Worm (Caenorhabditis elegans) whole organism, young adult: ENCODE measurements around the gene otpl-4.

ENCODE experiments used
- B0261.1 ChIP-seq: sonication (generic microtip); optimal IDR thresholded peaks from 2 replicates; lab custom pipeline; 2016; ENCODE audit warnings: mild to moderate bottlenecking, missing genetic modification characterization, moderate library complexity, missing compliant biosample characterization
- F22D6.2 ChIP-seq: sonication (generic microtip); optimal IDR thresholded peaks from 2 replicates; lab custom pipeline; 2016; ENCODE audit warnings: mild to moderate bottlenecking, missing genetic modification characterization, missing compliant biosample characterization
- F23B12.7 ChIP-seq: sonication (generic microtip); optimal IDR thresholded peaks from 2 replicates; lab custom pipeline; 2017; ENCODE audit warnings: missing genetic modification characterization, mild to moderate bottlenecking, missing compliant biosample characterization, antibody characterized with exemption, moderate library complexity; ENCODE audit not compliant: insufficient read depth
- F33H1.4 ChIP-seq: fragments of 200-800 bp; sonication (Bioruptor generic); IDR thresholded peaks from 2 replicates; pipeline ENCODE4 v1.3.6; 2022; ENCODE audit warnings: missing genetic modification reagents, missing genetic modification characterization, missing compliant biosample characterization
- F57A8.1 ChIP-seq: fragments of 200-800 bp; sonication (Bioruptor generic); optimal IDR thresholded peaks from 2 replicates; lab custom pipeline; 2018; ENCODE audit warnings: mild to moderate bottlenecking, missing genetic modification characterization, moderate library complexity, missing compliant biosample characterization
- Y53F4B.3 ChIP-seq: fragments of 200-800 bp; sonication (Bioruptor generic); IDR thresholded peaks from 2 replicates; pipeline ENCODE4 v1.3.6; 2022; ENCODE audit warnings: missing genetic modification reagents, missing genetic modification characterization, missing compliant biosample characterization
- Y53G8AR.9 ChIP-seq: fragments of 200-800 bp; sonication (Bioruptor generic); conservative IDR thresholded peaks from 2 replicates; pipeline ENCODE4 v1.3.6; 2022; ENCODE audit warnings: missing genetic modification reagents, missing genetic modification characterization, missing compliant biosample characterization
- Y79H2A.3 ChIP-seq: fragments of 200-800 bp; sonication (Bioruptor generic); conservative IDR thresholded peaks from 2 replicates; pipeline ENCODE4 v1.3.6; 2022; ENCODE audit warnings: missing genetic modification reagents, missing genetic modification characterization, missing compliant biosample characterization
- akir-1 ChIP-seq: fragments of 200-800 bp; sonication (Bioruptor generic); optimal IDR thresholded peaks from 2 replicates; lab custom pipeline; 2018; ENCODE audit warnings: mild to moderate bottlenecking, missing genetic modification characterization, moderate library complexity, missing compliant biosample characterization
- aptf-3 ChIP-seq: fragments of 200-800 bp; sonication (Bioruptor generic); IDR thresholded peaks from 2 replicates; pipeline ENCODE4 v1.3.6; 2022; ENCODE audit warnings: missing genetic modification characterization, missing compliant biosample characterization
- attf-5 ChIP-seq: fragments of 200-800 bp; sonication (Bioruptor generic); optimal IDR thresholded peaks from 2 replicates; lab custom pipeline; 2018; ENCODE audit warnings: mild to moderate bottlenecking, missing genetic modification characterization, missing compliant biosample characterization
- bed-2 ChIP-seq: fragments of 200-800 bp; sonication (Bioruptor generic); IDR thresholded peaks from 2 replicates; pipeline ENCODE4 v1.3.6; 2022; ENCODE audit warnings: missing genetic modification reagents, missing genetic modification characterization, missing compliant biosample characterization
- ccch-3 ChIP-seq: fragments of 200-800 bp; sonication (Bioruptor generic); optimal IDR thresholded peaks from 2 replicates; lab custom pipeline; 2018; ENCODE audit warnings: mild to moderate bottlenecking, missing genetic modification characterization, missing compliant biosample characterization
- cebp-2 ChIP-seq: fragments of 200-800 bp; sonication (Bioruptor generic); IDR thresholded peaks from 2 replicates; pipeline ENCODE4 v1.3.6; 2022; ENCODE audit warnings: missing genetic modification characterization, missing compliant biosample characterization
- ceh-40 ChIP-seq: fragments of 200-800 bp; sonication (Bioruptor generic); IDR thresholded peaks from 2 replicates; pipeline ENCODE4 v1.3.6; 2022; ENCODE audit warnings: missing genetic modification characterization, missing compliant biosample characterization
- die-1 ChIP-seq: sonication (generic microtip); optimal IDR thresholded peaks from 2 replicates; lab custom pipeline; 2016; ENCODE audit warnings: missing genotype, mild to moderate bottlenecking, missing genetic modification characterization, missing compliant biosample characterization
- dox-1 ChIP-seq: fragments of 200-800 bp; sonication (Bioruptor generic); IDR thresholded peaks from 2 replicates; pipeline ENCODE4 v1.3.6; 2022; ENCODE audit warnings: missing genetic modification reagents, missing genetic modification characterization, missing compliant biosample characterization
- efl-1 ChIP-seq: fragments of 150-350 bp; optimal IDR thresholded peaks from 2 replicates; lab custom pipeline; 2014; ENCODE audit warnings: missing biosample characterization, missing genetic modification reagents, missing genetic modification characterization
- egl-18 ChIP-seq: fragments of 200-800 bp; sonication (Bioruptor generic); IDR thresholded peaks from 2 replicates; pipeline ENCODE4 v1.3.6; 2022; ENCODE audit warnings: missing genetic modification reagents, missing genetic modification characterization, missing compliant biosample characterization
- egl-44 ChIP-seq: fragments of 200-800 bp; sonication (Bioruptor generic); IDR thresholded peaks from 2 replicates; pipeline ENCODE4 v1.3.6; 2022; ENCODE audit warnings: missing genetic modification reagents, missing genetic modification characterization, missing compliant biosample characterization
- him-1 ChIP-seq: sonication (generic microtip); optimal IDR thresholded peaks from 2 replicates; lab custom pipeline; 2016; ENCODE audit warnings: missing genotype, missing genetic modification reagents, missing genetic modification characterization, missing compliant biosample characterization
- hlh-12 ChIP-seq: sonication (generic microtip); optimal IDR thresholded peaks from 2 replicates; lab custom pipeline; 2016; ENCODE audit warnings: missing genetic modification characterization, missing compliant biosample characterization
- hmg-1.2 ChIP-seq: fragments of 200-800 bp; sonication (Bioruptor generic); IDR thresholded peaks from 2 replicates; pipeline ENCODE4 v1.3.6; 2022; ENCODE audit warnings: missing genetic modification reagents, missing genetic modification characterization, missing compliant biosample characterization
- hmg-20 ChIP-seq: fragments of 200-800 bp; sonication (Bioruptor generic); IDR thresholded peaks from 2 replicates; pipeline ENCODE4 v1.3.6; 2022; ENCODE audit warnings: missing genetic modification reagents, missing genetic modification characterization, missing compliant biosample characterization
- let-607 ChIP-seq, 2 experiments: fragments of 200-800 bp in 1 of 2; sonication (Bioruptor generic) in 1 of 2; sonication (generic microtip) in 1 of 2; optimal IDR thresholded peaks; 2 replicates each; lab custom pipeline; 2016 to 2018; ENCODE audit warnings: mild to moderate bottlenecking in 2 of 2, missing compliant biosample characterization in 2 of 2, missing genetic modification characterization in 2 of 2, moderate library complexity in 2 of 2, missing genotype in 1 of 2
- lsl-1 ChIP-seq: fragments of 200-800 bp; sonication (Bioruptor generic); optimal IDR thresholded peaks from 2 replicates; lab custom pipeline; 2018; ENCODE audit warnings: mild to moderate bottlenecking, missing genetic modification characterization, moderate library complexity, missing compliant biosample characterization
- madf-6 ChIP-seq: fragments of 200-800 bp; sonication (Bioruptor generic); IDR thresholded peaks from 2 replicates; pipeline ENCODE4 v1.3.6; 2022; ENCODE audit warnings: missing genetic modification reagents, missing genetic modification characterization, missing compliant biosample characterization
- nfya-1 ChIP-seq: sonication (generic microtip); optimal IDR thresholded peaks from 2 replicates; lab custom pipeline; 2017; ENCODE audit warnings: antibody characterized with exemption, missing compliant biosample characterization, missing genetic modification characterization, borderline replicate concordance; ENCODE audit not compliant: insufficient read depth
- nhr-179 ChIP-seq: sonication (generic microtip); optimal IDR thresholded peaks from 2 replicates; lab custom pipeline; 2016; ENCODE audit warnings: mild to moderate bottlenecking, missing genetic modification characterization, missing compliant biosample characterization
- nhr-90 ChIP-seq: sonication (generic microtip); optimal IDR thresholded peaks from 2 replicates; lab custom pipeline; 2016; ENCODE audit warnings: missing genotype, mild to moderate bottlenecking, missing genetic modification characterization, missing compliant biosample characterization
- pbrm-1 ChIP-seq: fragments of 200-800 bp; sonication (Bioruptor generic); IDR thresholded peaks from 2 replicates; pipeline ENCODE4 v1.3.6; 2022; ENCODE audit warnings: missing genetic modification reagents, missing genetic modification characterization, missing compliant biosample characterization
- snpc-1.3 ChIP-seq: sonication (generic microtip); optimal IDR thresholded peaks from 2 replicates; lab custom pipeline; 2017; ENCODE audit warnings: missing genetic modification characterization, mild to moderate bottlenecking, missing compliant biosample characterization, antibody characterized with exemption, moderate library complexity, missing genotype, missing genetic modification reagents; ENCODE audit not compliant: insufficient read depth
- snpc-4 ChIP-seq, 5 experiments: fragments of 150-350 bp in 1 of 5; sonication (generic microtip) in 4 of 5; optimal IDR thresholded peaks; 2 replicates each; lab custom pipeline; 2014 to 2018; ENCODE audit warnings: missing genetic modification characterization in 5 of 5, missing biosample characterization in 3 of 5, antibody characterized with exemption in 2 of 5, mild to moderate bottlenecking in 2 of 5, missing compliant biosample characterization in 2 of 5, missing genotype in 2 of 5, moderate library complexity in 2 of 5, missing genetic modification reagents in 1 of 5
- sptf-2 ChIP-seq: fragments of 200-800 bp; sonication (Bioruptor generic); optimal IDR thresholded peaks from 2 replicates; lab custom pipeline; 2018; ENCODE audit warnings: mild to moderate bottlenecking, missing genetic modification characterization, missing compliant biosample characterization
- tbp1 ChIP-seq: fragments of 200-800 bp; sonication (Bioruptor generic); optimal IDR thresholded peaks from 2 replicates; lab custom pipeline; 2018; ENCODE audit warnings: mild to moderate bottlenecking, missing genetic modification characterization, missing compliant biosample characterization
- tbx-9 ChIP-seq: sonication (generic microtip); optimal IDR thresholded peaks from 2 replicates; lab custom pipeline; 2016; ENCODE audit warnings: borderline replicate concordance, missing genetic modification characterization, inconsistent platforms, missing compliant biosample characterization
- unc-130 ChIP-seq: sonication (generic microtip); optimal IDR thresholded peaks from 2 replicates; lab custom pipeline; 2016; ENCODE audit warnings: missing genetic modification reagents, missing genetic modification characterization, missing compliant biosample characterization
- ztf-18 ChIP-seq: sonication (generic microtip); optimal IDR thresholded peaks from 2 replicates; lab custom pipeline; 2016; ENCODE audit warnings: missing genotype, mild to moderate bottlenecking, missing genetic modification characterization, missing compliant biosample characterization
- ztf-25 ChIP-seq: fragments of 200-800 bp; sonication (Bioruptor generic); IDR thresholded peaks from 2 replicates; pipeline ENCODE4 v1.3.6; 2022; ENCODE audit warnings: missing genetic modification reagents, missing genetic modification characterization, missing compliant biosample characterization
- ztf-26 ChIP-seq: sonication (generic microtip); optimal IDR thresholded peaks from 2 replicates; lab custom pipeline; 2017; ENCODE audit warnings: missing genetic modification characterization, missing compliant biosample characterization
- ztf-28 ChIP-seq: fragments of 200-800 bp; sonication (Bioruptor generic); IDR thresholded peaks from 2 replicates; pipeline ENCODE4 v1.3.6; 2022; ENCODE audit warnings: missing genetic modification reagents, missing genetic modification characterization, missing compliant biosample characterization

Gene otpl-4

ce11 chrV:8537031-8537430 is at the start of gene otpl-4:
Gene otpl-4 (plus strand): TSS chrV:8537331.
- TF ChIP-seq hlh-12 (tag; lab: Kevin White, UChicago), result no peak
- TF ChIP-seq snpc-4 (GFP tag; optimal IDR thresholded peaks at IDR 0.05; lab: Kevin White, UChicago), result no peak
- TF ChIP-seq snpc-4 (tag; optimal IDR thresholded peaks at IDR 0.05; lab: Kevin White, UChicago), result no peak
- no peak for TF ChIP-seq ceh-40 (GFP tag; lab: Robert Waterston, UW)
- TF ChIP-seq sptf-2, result no peak
- no peak for TF ChIP-seq hmg-20
- no peak for TF ChIP-seq let-607 (tag; optimal IDR thresholded peaks at IDR 0.05; lab: Kevin White, UChicago)
- TF ChIP-seq pbrm-1, result no peak
- no peak for TF ChIP-seq bed-2 (GFP tag; lab: Robert Waterston, UW)
- no peak for TF ChIP-seq attf-5
- no peak for TF ChIP-seq ztf-26
- no peak for TF ChIP-seq efl-1 (GFP tag; lab: Kevin White, UChicago)
- TF ChIP-seq F33H1.4, result no peak
- no peak for TF ChIP-seq tbx-9 (tag; lab: Kevin White, UChicago)
- no peak for TF ChIP-seq F23B12.7
- TF ChIP-seq aptf-3 (GFP tag; lab: Robert Waterston, UW), result no peak
- no peak for TF ChIP-seq die-1 (tag; lab: Kevin White, UChicago)
- no peak for TF ChIP-seq egl-44 (GFP tag; lab: Robert Waterston, UW)

ce11 chrV:8494260-8494939 is 42.7 kb upstream of the otpl-4 start, which contains the start of gene pxn-1:
Gene pxn-1 (plus strand): TSS chrV:8494889.
- TF ChIP-seq F22D6.2 (tag; lab: Kevin White, UChicago), result no peak
- TF ChIP-seq cebp-2 (GFP tag; lab: Robert Waterston, UW), result no peak
- TF ChIP-seq, all 124 proteins: peak for 0

ce11 chrV:8495106-8495505 is 42.0 kb upstream of the otpl-4 start:
- TF ChIP-seq egl-18 (GFP tag; lab: Robert Waterston, UW) (no peak), egl-44 (GFP tag; lab: Robert Waterston, UW) (0 out of 2 replicates have a peak, but pooled peaks have one; percentile 34), nhr-90 (tag; lab: Kevin White, UChicago) (peak; percentile 56), pbrm-1 (peak; percentile 50), ztf-18 (peak; percentile 54), sptf-2 (peak; percentile 74), snpc-4 (GFP tag; optimal IDR thresholded peaks at IDR 0.05; lab: Kevin White, UChicago) (no peak), snpc-4 (tag; optimal IDR thresholded peaks at IDR 0.05; lab: Kevin White, UChicago) (peak in 1 of 4 experiments; percentile 74), F57A8.1 (GFP tag; lab: Kevin White, UChicago) (peak; percentile 63), Y53G8AR.9 (GFP tag; lab: Robert Waterston, UW) (no peak), ztf-26 (no peak), unc-130 (GFP tag; lab: Kevin White, UChicago) (no peak), snpc-1.3 (tag; lab: Kevin White, UChicago) (no peak), nfya-1 (tag; lab: Kevin White, UChicago) (no peak), tbx-9 (tag; lab: Kevin White, UChicago) (no peak), ceh-40 (GFP tag; lab: Robert Waterston, UW) (peak; percentile 74; the same call in 1 of the 2 replicates), dox-1 (GFP tag; lab: Robert Waterston, UW) (peak; percentile 66), ztf-25 (GFP tag; lab: Robert Waterston, UW) (peak; percentile 71; the same call in 1 of the 2 replicates), madf-6 (GFP tag; lab: Robert Waterston, UW) (peak; percentile 52; the same call in 1 of the 2 replicates), him-1 (tag; lab: Kevin White, UChicago) (peak; percentile 56), akir-1 (GFP tag; lab: Kevin White, UChicago) (no peak), Y53F4B.3 (0 out of 2 replicates have a peak, but pooled peaks have one; percentile 26), nhr-179 (tag; lab: Kevin White, UChicago) (no peak), lsl-1 (GFP tag; lab: Kevin White, UChicago) (peak; percentile 28), tbp1 (GFP tag; lab: Kevin White, UChicago) (peak; percentile 90), hmg-1.2 (peak; percentile 60), B0261.1 (tag; lab: Kevin White, UChicago) (peak; percentile 66), Y79H2A.3 (GFP tag; lab: Robert Waterston, UW) (0 out of 2 replicates have a peak, but pooled peaks have one; percentile 19), ccch-3 (GFP tag; lab: Kevin White, UChicago) (no peak), attf-5 (peak; percentile 32), ztf-28 (no peak), die-1 (tag; lab: Kevin White, UChicago) (peak; percentile 69)
